Worm (Caenorhabditis elegans) whole organism, L3 larva: ENCODE results near the gene flp-18.

ENCODE experiments used
- ceh-9 ChIP-seq: sonication (generic microtip); optimal IDR thresholded peaks from 2 replicates; lab custom pipeline; 2018; ENCODE audit warnings: missing biosample characterization, missing genetic modification characterization
- elt-1 ChIP-seq: fragments of 150-350 bp; optimal IDR thresholded peaks from 2 replicates; lab custom pipeline; 2014; ENCODE audit warnings: missing biosample characterization, missing genetic modification characterization
- jun-1 ChIP-seq: fragments of 150-350 bp; optimal IDR thresholded peaks from 2 replicates; lab custom pipeline; 2014; ENCODE audit warnings: missing biosample characterization, missing genetic modification reagents, missing genetic modification characterization
- lin-15B ChIP-seq: fragments of 150-350 bp; optimal IDR thresholded peaks from 2 replicates; lab custom pipeline; 2014; ENCODE audit warnings: missing biosample characterization, missing genetic modification characterization
- lin-39 ChIP-seq: fragments of 150-350 bp; optimal IDR thresholded peaks from 2 replicates; lab custom pipeline; 2018; ENCODE audit warnings: missing biosample characterization, missing genetic modification reagents, missing genetic modification characterization
- nhr-11 ChIP-seq: fragments of 150-350 bp; optimal IDR thresholded peaks from 2 replicates; lab custom pipeline; 2014; ENCODE audit warnings: missing biosample characterization, missing genetic modification characterization
- nhr-25 ChIP-seq: sonication (generic microtip); optimal IDR thresholded peaks from 2 replicates; lab custom pipeline; 2017; ENCODE audit warnings: missing biosample characterization, missing genetic modification characterization
- nhr-76 ChIP-seq: fragments of 150-350 bp; sonication (generic microtip); optimal IDR thresholded peaks from 5 replicates; lab custom pipeline; 2014; ENCODE audit warnings: missing biosample characterization, missing genetic modification characterization
- skn-1 ChIP-seq: fragments of 150-350 bp; optimal IDR thresholded peaks from 2 replicates; lab custom pipeline; 2014; ENCODE audit warnings: missing biosample characterization, missing genetic modification characterization
- snpc-4 ChIP-seq: fragments of 150-350 bp; optimal IDR thresholded peaks from 2 replicates; lab custom pipeline; 2014; ENCODE audit warnings: missing biosample characterization, missing genetic modification characterization
- tbx-2 ChIP-seq: sonication (generic microtip); optimal IDR thresholded peaks from 2 replicates; lab custom pipeline; 2016; ENCODE audit warnings: mild to moderate bottlenecking, missing genetic modification characterization, missing compliant biosample characterization
- unc-62 ChIP-seq: fragments of 150-350 bp; sonication (generic microtip); optimal IDR thresholded peaks from 4 replicates; lab custom pipeline; 2014; ENCODE audit warnings: missing biosample characterization, missing genetic modification reagents, missing genetic modification characterization
- ztf-11 ChIP-seq: fragments of 150-350 bp; optimal IDR thresholded peaks from 2 replicates; lab custom pipeline; 2014; ENCODE audit warnings: missing biosample characterization, missing genetic modification characterization
- ztf-4 ChIP-seq: fragments of 150-350 bp; optimal IDR thresholded peaks from 2 replicates; lab custom pipeline; 2014; ENCODE audit warnings: missing biosample characterization, missing genetic modification characterization

DNA sequence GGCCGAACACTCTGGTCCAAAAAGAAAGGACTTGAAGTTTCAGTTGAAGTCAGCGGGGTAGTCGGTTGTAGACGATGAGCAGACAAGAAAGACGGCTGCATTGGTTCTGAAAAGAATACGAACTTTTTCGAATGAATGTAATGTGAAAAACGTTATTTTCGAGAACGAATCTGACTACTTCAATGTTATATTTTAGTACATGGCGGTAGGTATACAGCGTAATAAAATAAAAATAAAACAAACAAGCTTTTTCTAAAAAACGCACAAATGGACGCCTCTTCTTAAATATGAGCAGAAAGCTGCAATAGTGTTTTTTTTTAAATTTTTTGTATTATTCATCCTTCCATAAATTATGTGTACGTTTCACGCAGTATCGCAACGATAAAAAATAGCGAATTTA lies 18.7 kb downstream of the flp-18 start, which contains the start of gene Y41G9A.17:
- TF ChIP-seq nhr-76: no peak
- TF ChIP-seq tbx-2 (tag; lab: Kevin White, UChicago): no peak
- no peak for TF ChIP-seq nhr-25 (tag; lab: Kevin White, UChicago)
- no peak for TF ChIP-seq unc-62 (GFP tag; lab: Kevin White, UChicago)
- no peak for TF ChIP-seq elt-1 (tag; lab: Kevin White, UChicago)
- no peak for TF ChIP-seq ztf-4 (tag; lab: Kevin White, UChicago)
- no peak for TF ChIP-seq lin-15B
- no peak for TF ChIP-seq ztf-11 (tag; lab: Kevin White, UChicago)
- no peak for TF ChIP-seq nhr-11
- TF ChIP-seq jun-1 (tag; lab: Kevin White, UChicago): no peak
- no peak for TF ChIP-seq snpc-4 (tag; lab: Kevin White, UChicago)
- TF ChIP-seq skn-1: no peak
- no peak for TF ChIP-seq ceh-9 (tag; lab: Kevin White, UChicago)
- TF ChIP-seq lin-39 (tag; lab: Kevin White, UChicago): no peak
